In the genomic region with DNA sequence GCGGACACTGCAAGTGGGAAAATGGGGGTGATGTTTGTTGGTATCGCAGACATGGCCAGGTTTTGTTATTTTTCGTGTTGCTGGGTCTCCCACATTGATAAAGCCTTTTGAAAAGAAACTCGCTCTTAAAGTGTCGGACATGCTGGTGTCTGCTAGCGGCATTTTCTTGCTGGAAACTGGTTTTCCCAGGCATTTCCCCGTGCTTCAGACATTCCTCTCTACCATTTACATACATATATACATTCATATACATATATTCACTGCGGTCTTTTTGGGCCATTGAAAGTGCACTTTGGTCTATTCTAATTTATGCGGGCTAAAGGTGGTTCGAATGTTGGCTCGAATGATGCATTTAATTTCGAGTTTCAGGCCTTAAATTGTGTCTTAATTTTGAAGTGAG, we compare ENCODE assay signal across 2 fruit fly cellular contexts.
TF ChIP-seq lines count a peak whose summit lies in the region.

No protein-coding gene starts in this region.

- TF ChIP-seq CTCF in whole organism, embryonic (GFP tag; optimal IDR thresholded peaks at IDR 0.05; lab: Kevin White, UChicago) = no peak

TF ChIP-seq in whole organism, embryonic, 481 proteins besides CTCF, POLR2A, EP300 and RAD21:
- TF ChIP-seq CG10147 (GFP tag; optimal IDR thresholded peaks at IDR 0.05; lab: Kevin White, UChicago) (no peak), sd (tag; optimal IDR thresholded peaks at IDR 0.05; lab: Kevin White, UChicago) (peak; percentile 66), Hr78 (GFP tag; optimal IDR thresholded peaks at IDR 0.05; lab: Kevin White, UChicago) (peak in 1 of 2 experiments; percentile 6), gcm (GFP tag; optimal IDR thresholded peaks at IDR 0.05; lab: Kevin White, UChicago) (peak; percentile 70), H15 (GFP tag; IDR thresholded peaks at IDR 0.05; lab: Robert Waterston, UW) (no peak), CG2199 (GFP tag; IDR thresholded peaks at IDR 0.05; lab: Robert Waterston, UW) (peak; percentile 79; the same call in 1 of the 3 replicates), kni (GFP tag; optimal IDR thresholded peaks at IDR 0.05; lab: Kevin White, UChicago) (peak; percentile 7), vvl (GFP tag; IDR thresholded peaks at IDR 0.05; lab: Robert Waterston, UW) (peak; percentile 50; the same call in 1 of the 2 replicates)

TF ChIP-seq in whole organism, prepupa, 60 proteins besides CTCF, POLR2A, EP300 and RAD21:
- TF ChIP-seq Eip78C (GFP tag; lab: Kevin White, UChicago) (peak; percentile 3), dsx (GFP tag; optimal IDR thresholded peaks at IDR 0.05; lab: Kevin White, UChicago; ENCODE audit: poor library complexity, severe bottlenecking) (no peak), Sox14 (GFP tag; optimal IDR thresholded peaks at IDR 0.05; lab: Kevin White, UChicago) (no peak)
